Worm (Caenorhabditis elegans) whole organism, L4 larva: ENCODE results near the gene F01F1.11.

Experiments used
- D1046.2 ChIP-seq: fragments of 200-800 bp; sonication (Bioruptor generic); IDR thresholded peaks from 2 replicates; pipeline ENCODE4 v1.3.6; 2022; ENCODE audit warnings: missing genetic modification characterization, missing compliant biosample characterization
- F37D6.2 ChIP-seq: sonication (generic microtip); optimal IDR thresholded peaks from 2 replicates; lab custom pipeline; 2016; ENCODE audit warnings: mild to moderate bottlenecking, missing genetic modification characterization, missing compliant biosample characterization
- F49E8.2 ChIP-seq: sonication (generic microtip); optimal IDR thresholded peaks from 2 replicates; lab custom pipeline; 2016; ENCODE audit warnings: missing compliant biosample characterization, mild to moderate bottlenecking, missing genetic modification characterization, borderline replicate concordance
- R02D3.7 ChIP-seq: fragments of 150-350 bp; sonication (generic microtip); optimal IDR thresholded peaks from 3 replicates; lab custom pipeline; 2014; ENCODE audit warnings: missing biosample characterization, missing genetic modification characterization
- T20F7.1 ChIP-seq: fragments of 200-800 bp; sonication (Bioruptor generic); optimal IDR thresholded peaks from 2 replicates; lab custom pipeline; 2018; ENCODE audit warnings: mild to moderate bottlenecking, missing genetic modification characterization, missing compliant biosample characterization
- T26A8.4 ChIP-seq: fragments of 200-800 bp; sonication (Bioruptor generic); IDR thresholded peaks from 2 replicates; pipeline ENCODE4 v1.3.6; 2022; ENCODE audit warnings: missing genetic modification characterization, missing compliant biosample characterization
- Y48G9A.11 ChIP-seq: fragments of 200-800 bp; sonication (Bioruptor generic); IDR thresholded peaks from 2 replicates; pipeline ENCODE4 v1.3.6; 2022; ENCODE audit warnings: missing genetic modification reagents, missing genetic modification characterization, missing compliant biosample characterization
- ZK337.2 ChIP-seq: fragments of 200-800 bp; sonication (Bioruptor generic); IDR thresholded peaks from 2 replicates; pipeline ENCODE4 v1.3.6; 2022; ENCODE audit warnings: missing genetic modification reagents, missing genetic modification characterization, missing compliant biosample characterization
- ZK546.5 ChIP-seq, 2 experiments: sonication (generic microtip); optimal IDR thresholded peaks; 2 replicates each; lab custom pipeline; 2017; ENCODE audit warnings: missing biosample characterization in 2 of 2, missing genetic modification characterization in 2 of 2
- ama-1 ChIP-seq: fragments of 150-350 bp; optimal IDR thresholded peaks from 2 replicates; lab custom pipeline; 2014; ENCODE audit warnings: inconsistent platforms, mixed read lengths
- arid-1 ChIP-seq: fragments of 200-800 bp; sonication (Bioruptor generic); conservative IDR thresholded peaks from 2 replicates; pipeline ENCODE4 v1.3.6; 2022; ENCODE audit warnings: missing genetic modification reagents, missing genetic modification characterization, missing compliant biosample characterization
- ceh-62 ChIP-seq: sonication (generic microtip); optimal IDR thresholded peaks from 2 replicates; lab custom pipeline; 2017; ENCODE audit warnings: missing biosample characterization, missing genetic modification characterization
- cey-2 ChIP-seq: sonication (generic microtip); optimal IDR thresholded peaks from 3 replicates; lab custom pipeline; 2017; ENCODE audit warnings: missing genetic modification characterization, mild to moderate bottlenecking, missing compliant biosample characterization, antibody characterized with exemption, borderline replicate concordance; ENCODE audit not compliant: insufficient read depth
- daf-16 ChIP-seq, 3 experiments: sonication (generic microtip); optimal IDR thresholded peaks; 2 replicates each; lab custom pipeline; 2016 to 2017; ENCODE audit warnings: missing genetic modification characterization in 3 of 3, missing genetic modification reagents in 3 of 3, mild to moderate bottlenecking in 2 of 3, missing compliant biosample characterization in 2 of 3, missing biosample characterization in 1 of 3, moderate library complexity in 1 of 3
- dmd-6 ChIP-seq: fragments of 200-800 bp; sonication (Bioruptor generic); IDR thresholded peaks from 2 replicates; pipeline ENCODE4 v1.3.6; 2022; ENCODE audit warnings: missing genetic modification reagents, missing genetic modification characterization, missing compliant biosample characterization
- dmd-8 ChIP-seq: fragments of 200-800 bp; sonication (Bioruptor generic); IDR thresholded peaks from 2 replicates; pipeline ENCODE4 v1.3.6; 2022; ENCODE audit warnings: missing genetic modification characterization, missing compliant biosample characterization
- dve-1 ChIP-seq: sonication (generic microtip); optimal IDR thresholded peaks from 2 replicates; lab custom pipeline; 2017; ENCODE audit warnings: antibody characterized with exemption, mild to moderate bottlenecking, missing genetic modification characterization, missing compliant biosample characterization; ENCODE audit not compliant: insufficient read depth
- fos-1 ChIP-seq: fragments of 150-350 bp; optimal IDR thresholded peaks from 2 replicates; lab custom pipeline; 2014; ENCODE audit warnings: missing biosample characterization, missing genetic modification characterization
- gei-8 ChIP-seq: fragments of 200-800 bp; sonication (Bioruptor generic); optimal IDR thresholded peaks from 2 replicates; lab custom pipeline; 2018; ENCODE audit warnings: mild to moderate bottlenecking, missing genetic modification characterization, missing compliant biosample characterization
- lim-7 ChIP-seq: fragments of 200-800 bp; sonication (Bioruptor generic); IDR thresholded peaks from 2 replicates; pipeline ENCODE4 v1.3.6; 2022; ENCODE audit warnings: missing genetic modification characterization, missing compliant biosample characterization
- lin-15B ChIP-seq: fragments of 150-350 bp; sonication (generic microtip); optimal IDR thresholded peaks from 3 replicates; lab custom pipeline; 2014; ENCODE audit warnings: missing biosample characterization, missing genetic modification characterization
- lin-29 ChIP-seq: fragments of 200-800 bp; sonication (Bioruptor generic); IDR thresholded peaks from 2 replicates; pipeline ENCODE4 v1.3.6; 2022; ENCODE audit warnings: missing genetic modification reagents, missing genetic modification characterization, missing compliant biosample characterization
- lin-38 ChIP-seq: fragments of 200-800 bp; sonication (Bioruptor generic); IDR thresholded peaks from 2 replicates; pipeline ENCODE4 v1.3.6; 2022; ENCODE audit warnings: missing genetic modification reagents, missing genetic modification characterization, missing compliant biosample characterization
- lin-39 ChIP-seq: fragments of 150-350 bp; optimal IDR thresholded peaks from 2 replicates; lab custom pipeline; 2014; ENCODE audit warnings: missing biosample characterization, missing genetic modification reagents, missing genetic modification characterization
- lsy-2 ChIP-seq, 2 experiments: fragments of 150-350 bp in 1 of 2; sonication (generic microtip) in 1 of 2; optimal IDR thresholded peaks; 2 replicates each; lab custom pipeline; 2014 to 2017; ENCODE audit warnings: missing biosample characterization in 2 of 2, missing genetic modification characterization in 2 of 2
- madf-5 ChIP-seq, 2 experiments: fragments of 200-800 bp; sonication (Bioruptor generic); IDR thresholded peaks; 2 replicates each; pipeline ENCODE4 v1.3.6; 2022; ENCODE audit warnings: missing compliant biosample characterization in 2 of 2, missing genetic modification characterization in 2 of 2
- madf-9 ChIP-seq: fragments of 200-800 bp; sonication (Bioruptor generic); conservative IDR thresholded peaks from 2 replicates; pipeline ENCODE4 v1.3.6; 2022; ENCODE audit warnings: missing genetic modification reagents, missing genetic modification characterization, missing compliant biosample characterization
- mdt-29 ChIP-seq: fragments of 200-800 bp; sonication (Bioruptor generic); IDR thresholded peaks from 2 replicates; pipeline ENCODE4 v1.3.6; 2022; ENCODE audit warnings: missing genetic modification reagents, missing genetic modification characterization, missing compliant biosample characterization
- mep-1 ChIP-seq: fragments of 150-350 bp; sonication (generic microtip); optimal IDR thresholded peaks from 3 replicates; lab custom pipeline; 2014; ENCODE audit warnings: missing biosample characterization, missing genetic modification characterization
- mxl-3 ChIP-seq: fragments of 200-800 bp; sonication (Bioruptor generic); optimal IDR thresholded peaks from 2 replicates; lab custom pipeline; 2018; ENCODE audit warnings: mild to moderate bottlenecking, missing genetic modification characterization, missing compliant biosample characterization
- nhr-11 ChIP-seq: fragments of 150-350 bp; optimal IDR thresholded peaks from 2 replicates; lab custom pipeline; 2014; ENCODE audit warnings: missing biosample characterization, missing genetic modification characterization
- nhr-111 ChIP-seq: fragments of 200-800 bp; sonication (Bioruptor generic); optimal IDR thresholded peaks from 2 replicates; lab custom pipeline; 2018; ENCODE audit warnings: mild to moderate bottlenecking, missing genetic modification characterization, missing compliant biosample characterization
- nhr-25 ChIP-seq: sonication (generic microtip); optimal IDR thresholded peaks from 2 replicates; lab custom pipeline; 2017; ENCODE audit warnings: missing genetic modification characterization, mild to moderate bottlenecking, missing compliant biosample characterization, antibody characterized with exemption, moderate library complexity, borderline replicate concordance; ENCODE audit not compliant: insufficient read depth
- nhr-28 ChIP-seq: fragments of 150-350 bp; optimal IDR thresholded peaks from 2 replicates; lab custom pipeline; 2014; ENCODE audit warnings: missing biosample characterization, missing genetic modification characterization
- nhr-42 ChIP-seq: fragments of 200-800 bp; sonication (Bioruptor generic); IDR thresholded peaks from 2 replicates; pipeline ENCODE4 v1.3.6; 2022; ENCODE audit warnings: missing genetic modification characterization, missing compliant biosample characterization
- nhr-48 ChIP-seq: sonication (generic microtip); optimal IDR thresholded peaks from 2 replicates; lab custom pipeline; 2016; ENCODE audit warnings: mild to moderate bottlenecking, missing genetic modification characterization, missing compliant biosample characterization
- nhr-6 ChIP-seq: fragments of 150-350 bp; optimal IDR thresholded peaks from 2 replicates; lab custom pipeline; 2014; ENCODE audit warnings: missing biosample characterization, missing genetic modification characterization
- pha-4 ChIP-seq, 2 experiments: fragments of 150-350 bp in 1 of 2; fragments of 200-800 bp in 1 of 2; sonication (Bioruptor generic) in 1 of 2; IDR thresholded peaks in 1 of 2; optimal IDR thresholded peaks in 1 of 2; 2 replicates each; pipeline versions ENCODE4 v1.3.6 to Lab custom; 2014 to 2022; ENCODE audit warnings: missing genetic modification characterization in 2 of 2, missing genetic modification reagents in 2 of 2, missing biosample characterization in 1 of 2, missing compliant biosample characterization in 1 of 2
- saeg-2 ChIP-seq: fragments of 200-800 bp; sonication (Bioruptor generic); IDR thresholded peaks from 2 replicates; pipeline ENCODE4 v1.3.6; 2022; ENCODE audit warnings: missing genetic modification reagents, missing genetic modification characterization, missing compliant biosample characterization
- set-16 ChIP-seq: fragments of 200-800 bp; sonication (Bioruptor generic); IDR thresholded peaks from 2 replicates; pipeline ENCODE4 v1.3.6; 2022; ENCODE audit warnings: missing genetic modification reagents, missing genetic modification characterization, missing compliant biosample characterization
- skn-1 ChIP-seq: fragments of 150-350 bp; optimal IDR thresholded peaks from 2 replicates; lab custom pipeline; 2014; ENCODE audit warnings: missing biosample characterization, missing genetic modification characterization
- snpc-4 ChIP-seq: fragments of 150-350 bp; optimal IDR thresholded peaks from 2 replicates; lab custom pipeline; 2014; ENCODE audit warnings: missing biosample characterization, missing genetic modification characterization
- tag-97 ChIP-seq: fragments of 200-800 bp; sonication (Bioruptor generic); IDR thresholded peaks from 2 replicates; pipeline ENCODE4 v1.3.6; 2022; ENCODE audit warnings: missing genetic modification characterization, missing compliant biosample characterization
- unc-62 ChIP-seq, 3 experiments: fragments of 150-350 bp in 1 of 3; sonication (generic microtip); optimal IDR thresholded peaks in 2 of 3; peaks in 1 of 3; 1 replicate in 1 of 3; 2 replicates in 2 of 3; lab custom pipeline; 2014 to 2017; ENCODE audit warnings: missing biosample characterization in 3 of 3, missing genetic modification characterization in 3 of 3, missing genetic modification reagents in 3 of 3, missing genotype in 1 of 3
- zag-1 ChIP-seq: fragments of 150-350 bp; optimal IDR thresholded peaks from 2 replicates; lab custom pipeline; 2014; ENCODE audit warnings: missing biosample characterization, missing genetic modification characterization
- zfp-2 ChIP-seq: sonication (generic microtip); optimal IDR thresholded peaks from 2 replicates; lab custom pipeline; 2016; ENCODE audit warnings: mild to moderate bottlenecking, missing genetic modification characterization, missing compliant biosample characterization
- zfp-3 ChIP-seq: fragments of 200-800 bp; sonication (Bioruptor generic); conservative IDR thresholded peaks from 2 replicates; pipeline ENCODE4 v1.3.6; 2022; ENCODE audit warnings: missing genetic modification reagents, missing genetic modification characterization, missing compliant biosample characterization
- zip-11 ChIP-seq: fragments of 200-800 bp; sonication (Bioruptor generic); IDR thresholded peaks from 2 replicates; pipeline ENCODE4 v1.3.6; 2022; ENCODE audit warnings: missing genetic modification characterization, missing compliant biosample characterization
- zip-2 ChIP-seq: fragments of 150-350 bp; optimal IDR thresholded peaks from 2 replicates; lab custom pipeline; 2014; ENCODE audit warnings: missing biosample characterization, missing genetic modification characterization
- ztf-11 ChIP-seq: fragments of 150-350 bp; optimal IDR thresholded peaks from 2 replicates; lab custom pipeline; 2014; ENCODE audit warnings: missing biosample characterization, missing genetic modification characterization

The F01F1.11 gene

ce11 chrIII:5853240-5853639 is 18.4 kb downstream of the F01F1.11 start, which contains the start of gene ddx-23 (continued):
- TF ChIP-seq pha-4 (GFP tag; IDR thresholded peaks at IDR 0.05; lab: Robert Waterston, UW), result peak; percentile 34; the same call in 1 of the 2 replicates
- no peak for TF ChIP-seq pha-4 (tag; optimal IDR thresholded peaks at IDR 0.05; lab: Kevin White, UChicago)
- no peak for TF ChIP-seq saeg-2 (GFP tag; lab: Robert Waterston, UW)
- TF ChIP-seq mep-1 (tag; lab: Kevin White, UChicago), result peak; percentile 42
- no peak for TF ChIP-seq madf-9
- no peak for TF ChIP-seq cey-2 (tag; lab: Kevin White, UChicago)
- no peak; the same call in 1 of the 2 replicates for TF ChIP-seq arid-1 (GFP tag; lab: Robert Waterston, UW)
- TF ChIP-seq gei-8, result no peak
- TF ChIP-seq dmd-8 (GFP tag; lab: Robert Waterston, UW), result no peak
- TF ChIP-seq ZK546.5 (tag; optimal IDR thresholded peaks at IDR 0.05; lab: Kevin White, UChicago), result no peak
- peak in 1 of 2 experiments; percentile 71 for TF ChIP-seq lsy-2 (tag; optimal IDR thresholded peaks at IDR 0.05; lab: Kevin White, UChicago)
- TF ChIP-seq mdt-29, result no peak
- TF ChIP-seq T26A8.4, result 0 out of 2 replicates have a peak, but pooled peaks have one; percentile 9
- no peak for TF ChIP-seq F37D6.2 (tag; lab: Kevin White, UChicago)
- peak; percentile 32 for TF ChIP-seq dve-1 (tag; lab: Kevin White, UChicago)
- no peak for TF ChIP-seq R02D3.7 (tag; lab: Kevin White, UChicago)
- no peak for TF ChIP-seq nhr-11 (tag; lab: Kevin White, UChicago)
- no peak for TF ChIP-seq skn-1 (tag; lab: Kevin White, UChicago)
- TF ChIP-seq madf-5 (GFP tag; IDR thresholded peaks at IDR 0.05; lab: Robert Waterston, UW), result no peak; a peak in 1 of 4 replicates
- no peak for TF ChIP-seq zfp-2
- no peak for TF ChIP-seq unc-62 (GFP tag; optimal IDR thresholded peaks at IDR 0.05 in 1 of 2; lab: Kevin White, UChicago)
- TF ChIP-seq unc-62 (tag; optimal IDR thresholded peaks at IDR 0.05; lab: Kevin White, UChicago), result no peak
- no peak for TF ChIP-seq nhr-28 (tag; lab: Kevin White, UChicago)
- TF ChIP-seq snpc-4, result no peak
- no peak for TF ChIP-seq nhr-25 (tag; lab: Kevin White, UChicago)
- TF ChIP-seq lin-15B, result no peak
- no peak for TF ChIP-seq zip-2 (tag; lab: Kevin White, UChicago)
- TF ChIP-seq daf-16 (GFP tag; optimal IDR thresholded peaks at IDR 0.05; lab: Kevin White, UChicago), result peak in 1 of 2 experiments; percentile 26
- TF ChIP-seq daf-16 (tag; optimal IDR thresholded peaks at IDR 0.05; lab: Kevin White, UChicago), result peak; percentile 31
- TF ChIP-seq Y48G9A.11, result no peak
- TF ChIP-seq ztf-11, result no peak
- TF ChIP-seq D1046.2 (GFP tag; lab: Robert Waterston, UW), result no peak
- no peak for TF ChIP-seq T20F7.1
- no peak for TF ChIP-seq ceh-62 (tag; lab: Kevin White, UChicago)
- peak; percentile 75 for TF ChIP-seq lin-38 (GFP tag; lab: Robert Waterston, UW)
- no peak for TF ChIP-seq lin-39 (tag; lab: Kevin White, UChicago)
- peak; percentile 65 for TF ChIP-seq zfp-3
- no peak for TF ChIP-seq zip-11
- peak; percentile 53 for TF ChIP-seq F49E8.2
- TF ChIP-seq tag-97 (GFP tag; lab: Robert Waterston, UW), result no peak
- TF ChIP-seq set-16, result no peak
- TF ChIP-seq ZK337.2 (GFP tag; lab: Robert Waterston, UW), result no peak
- no peak for TF ChIP-seq nhr-42 (GFP tag; lab: Robert Waterston, UW)
- TF ChIP-seq lin-29, result no peak
- peak; percentile 78 for TF ChIP-seq ama-1 (lab: Kevin White, UChicago)
- TF ChIP-seq nhr-111 (GFP tag; lab: Kevin White, UChicago), result no peak
- TF ChIP-seq nhr-6 (tag; lab: Kevin White, UChicago), result no peak
- no peak for TF ChIP-seq nhr-48 (tag; lab: Kevin White, UChicago)
- TF ChIP-seq lim-7 (GFP tag; lab: Robert Waterston, UW), result no peak
- no peak for TF ChIP-seq mxl-3 (GFP tag; lab: Kevin White, UChicago)
- no peak for TF ChIP-seq dmd-6 (GFP tag; lab: Robert Waterston, UW)
- TF ChIP-seq zag-1 (tag; lab: Kevin White, UChicago), result no peak
- TF ChIP-seq fos-1 (tag; lab: Kevin White, UChicago), result no peak
